Worm (Caenorhabditis elegans) whole organism, mixed stage, embryonic: ENCODE data around the gene C07G1.6.

Source experiments
- bed-3 ChIP-seq: fragments of 200-800 bp; sonication (Bioruptor generic); optimal IDR thresholded peaks from 3 replicates; lab custom pipeline; 2018; ENCODE audit warnings: mild to moderate bottlenecking, missing genetic modification characterization, moderate library complexity, missing compliant biosample characterization
- lsy-2 ChIP-seq: fragments of 150-350 bp; optimal IDR thresholded peaks from 2 replicates; lab custom pipeline; 2014; ENCODE audit warnings: missing biosample characterization, missing genetic modification characterization
- nhr-28 ChIP-seq: fragments of 150-350 bp; optimal IDR thresholded peaks from 2 replicates; lab custom pipeline; 2014; ENCODE audit warnings: missing biosample characterization, missing genetic modification characterization
- sem-2 ChIP-seq: fragments of 200-800 bp; sonication (Bioruptor generic); optimal IDR thresholded peaks from 2 replicates; lab custom pipeline; 2018; ENCODE audit warnings: mild to moderate bottlenecking, missing genetic modification characterization, missing compliant biosample characterization
- unc-39 ChIP-seq: fragments of 150-350 bp; optimal IDR thresholded peaks from 2 replicates; lab custom pipeline; 2014; ENCODE audit warnings: missing biosample characterization, missing genetic modification characterization

ce11 chrIV:8169674-8170073 lies 40.5 kb downstream of the C07G1.6 start, which contains the start of gene C07G1.15:
- TF ChIP-seq bed-3 (GFP tag; lab: Kevin White, UChicago) (no peak), nhr-28 (no peak), lsy-2 (no peak), sem-2 (GFP tag; lab: Kevin White, UChicago) (no peak), unc-39 (tag; lab: Kevin White, UChicago) (no peak)
